Worm (Caenorhabditis elegans): ENCODE measurements around the gene C10B5.3.

The C10B5.3 gene

ce11 chrV:8588079-8588478 is at the start of gene C10B5.3:
C10B5.3 (minus strand) TSS chrV:8588179.
- TF ChIP-seq dao-5 (tag; optimal IDR thresholded peaks at IDR 0.05) (no peak), him-1 (tag; optimal IDR thresholded peaks at IDR 0.05) (no peak), W03F9.2 (tag; optimal IDR thresholded peaks at IDR 0.05) (no peak)

ce11 chrV:8636907-8637306 is 48.9 kb upstream of the C10B5.3 start, which contains the start of gene grl-12:
grl-12 (minus strand) TSS chrV:8637007.
- no peak for TF ChIP-seq him-1 (tag; optimal IDR thresholded peaks at IDR 0.05)
- no peak for TF ChIP-seq W03F9.2 (tag; optimal IDR thresholded peaks at IDR 0.05)
- TF ChIP-seq dao-5 (tag; optimal IDR thresholded peaks at IDR 0.05): no peak

- no peak for TF ChIP-seq W03F9.2 (tag; optimal IDR thresholded peaks at IDR 0.05)
- TF ChIP-seq dao-5 (tag; optimal IDR thresholded peaks at IDR 0.05): no peak
- no peak for TF ChIP-seq him-1 (tag; optimal IDR thresholded peaks at IDR 0.05)
Measured at ce11 chrV:8635575-8635974, 47.6 kb upstream of the C10B5.3 start, which contains the start of gene oac-29. oac-29 (minus strand) TSS chrV:8635675.

ce11 chrV:8632788-8633187 is 44.8 kb upstream of the C10B5.3 start:
- no peak for TF ChIP-seq him-1 (tag; optimal IDR thresholded peaks at IDR 0.05)
- TF ChIP-seq W03F9.2 (tag; optimal IDR thresholded peaks at IDR 0.05): no peak
- no peak for TF ChIP-seq dao-5 (tag; optimal IDR thresholded peaks at IDR 0.05)

ce11 chrV:8631277-8631765 is 43.3 kb upstream of the C10B5.3 start, which contains the start of gene atg-18:
atg-18 (minus strand) TSS chrV:8631327.
- TF ChIP-seq him-1 (tag; optimal IDR thresholded peaks at IDR 0.05) (no peak), W03F9.2 (tag; optimal IDR thresholded peaks at IDR 0.05) (peak; percentile 47), dao-5 (tag; optimal IDR thresholded peaks at IDR 0.05) (no peak)

ce11 chrV:8629029-8629428 is 41.0 kb upstream of the C10B5.3 start, which contains the start of gene F41E6.12:
F41E6.12 (minus strand) TSS chrV:8629129.
- TF ChIP-seq dao-5 (tag; optimal IDR thresholded peaks at IDR 0.05): no peak
- TF ChIP-seq W03F9.2 (tag; optimal IDR thresholded peaks at IDR 0.05): no peak
- TF ChIP-seq him-1 (tag; optimal IDR thresholded peaks at IDR 0.05): no peak

- TF ChIP-seq dao-5 (tag; optimal IDR thresholded peaks at IDR 0.05) (no peak), W03F9.2 (tag; optimal IDR thresholded peaks at IDR 0.05) (no peak)
Measured at ce11 chrV:8627580-8627979, 39.6 kb upstream of the C10B5.3 start.

- TF ChIP-seq W03F9.2 (tag; optimal IDR thresholded peaks at IDR 0.05): no peak
- no peak for TF ChIP-seq him-1 (tag; optimal IDR thresholded peaks at IDR 0.05)
- TF ChIP-seq dao-5 (tag; optimal IDR thresholded peaks at IDR 0.05): no peak
Measured at ce11 chrV:8626406-8626805, 38.4 kb upstream of the C10B5.3 start.

- TF ChIP-seq dao-5 (tag; optimal IDR thresholded peaks at IDR 0.05): no peak
Measured at ce11 chrV:8623754-8624153, 35.8 kb upstream of the C10B5.3 start, which contains the start of gene F41E6.17. F41E6.17 (plus strand) TSS chrV:8624101.

- TF ChIP-seq W03F9.2 (tag; optimal IDR thresholded peaks at IDR 0.05) (no peak), dao-5 (tag; optimal IDR thresholded peaks at IDR 0.05) (no peak), him-1 (tag; optimal IDR thresholded peaks at IDR 0.05) (no peak)
Measured at ce11 chrV:8622314-8622713, 34.3 kb upstream of the C10B5.3 start, which contains the start of gene F41E6.1. F41E6.1 (plus strand) TSS chrV:8622614.

ce11 chrV:8621213-8621612 is 33.2 kb upstream of the C10B5.3 start, which contains the start of gene idpc-2:
idpc-2 (minus strand) TSS chrV:8621313.
- no peak for TF ChIP-seq dao-5 (tag; optimal IDR thresholded peaks at IDR 0.05)
- no peak for TF ChIP-seq W03F9.2 (tag; optimal IDR thresholded peaks at IDR 0.05)
- TF ChIP-seq him-1 (tag; optimal IDR thresholded peaks at IDR 0.05): no peak

- no peak for TF ChIP-seq dao-5 (tag; optimal IDR thresholded peaks at IDR 0.05)
- TF ChIP-seq him-1 (tag; optimal IDR thresholded peaks at IDR 0.05): no peak
- TF ChIP-seq W03F9.2 (tag; optimal IDR thresholded peaks at IDR 0.05): no peak
Measured at ce11 chrV:8618738-8619137, 30.8 kb upstream of the C10B5.3 start, which contains the start of gene grd-5. grd-5 (plus strand) TSS chrV:8619032.

- TF ChIP-seq dao-5 (tag; optimal IDR thresholded peaks at IDR 0.05) (no peak), W03F9.2 (tag; optimal IDR thresholded peaks at IDR 0.05) (no peak), him-1 (tag; optimal IDR thresholded peaks at IDR 0.05) (no peak)
Measured at ce11 chrV:8615711-8616110, 27.7 kb upstream of the C10B5.3 start.

ce11 chrV:8610633-8611404 is 22.8 kb upstream of the C10B5.3 start, which contains the start of gene fip-4:
fip-4 (minus strand) TSS chrV:8611268.
- TF ChIP-seq W03F9.2 (tag; optimal IDR thresholded peaks at IDR 0.05) (no peak), him-1 (tag; optimal IDR thresholded peaks at IDR 0.05) (no peak), dao-5 (tag; optimal IDR thresholded peaks at IDR 0.05) (no peak)

Data from whole organism, L4/young adult.